Fruit fly (Drosophila melanogaster) whole organism, wandering third instar larva: ENCODE data around the gene Hsc70-1.
A peak's percentile ranks its signal among the peaks of the same experiment; 100 is the strongest.

ENCODE experiments used
- Abd-B ChIP-seq: fragments of >200 bp; optimal IDR thresholded peaks from 2 replicates; lab custom pipeline; 2017; ENCODE audit warnings: missing biosample characterization, missing genetic modification characterization
- CG32264 ChIP-seq: fragments of 200-800 bp; sonication (Bioruptor generic); optimal IDR thresholded peaks from 2 replicates; lab custom pipeline; 2016; ENCODE audit warnings: missing biosample characterization, missing genetic modification characterization
- CG9705 ChIP-seq: fragments of 200-800 bp; sonication (Bioruptor generic); optimal IDR thresholded peaks from 2 replicates; lab custom pipeline; 2018; ENCODE audit warnings: missing biosample characterization, mild to moderate bottlenecking, missing genetic modification characterization
- CrebA ChIP-seq: fragments of 200-800 bp; sonication (Bioruptor generic); optimal IDR thresholded peaks from 2 replicates; lab custom pipeline; 2016; ENCODE audit warnings: missing biosample characterization, mild to moderate bottlenecking, missing genetic modification characterization, borderline replicate concordance
- Dfd ChIP-seq: fragments of >200 bp; optimal IDR thresholded peaks from 2 replicates; lab custom pipeline; 2017; ENCODE audit warnings: missing biosample characterization, missing genetic modification characterization
- Dif ChIP-seq: fragments of 200-275, 200-300 bp; sonication (Bioruptor generic); optimal IDR thresholded peaks from 2 replicates; lab custom pipeline; 2018; ENCODE audit warnings: missing biosample characterization, missing genetic modification characterization; ENCODE audit not compliant: partially characterized antibody
- GATAd ChIP-seq: sonication (Bioruptor generic); optimal IDR thresholded peaks from 2 replicates; lab custom pipeline; 2016; ENCODE audit warnings: missing biosample characterization, missing genetic modification characterization
- HLH106 ChIP-seq: fragments of 200-800 bp; optimal IDR thresholded peaks from 3 replicates; lab custom pipeline; 2019; ENCODE audit warnings: missing biosample characterization, mild to moderate bottlenecking, missing genetic modification characterization, moderate library complexity
- Hnf4 ChIP-seq: fragments of 200-800 bp; sonication (Bioruptor generic); optimal IDR thresholded peaks from 2 replicates; lab custom pipeline; 2016; ENCODE audit warnings: missing biosample characterization, mild to moderate bottlenecking, missing genetic modification characterization
- Hr78 ChIP-seq: fragments of >200 bp; optimal IDR thresholded peaks from 2 replicates; lab custom pipeline; 2017; ENCODE audit warnings: missing biosample characterization, missing genetic modification characterization
- Hr83 ChIP-seq: fragments of 200-300 bp; sonication (Bioruptor generic); optimal IDR thresholded peaks from 2 replicates; lab custom pipeline; 2016; ENCODE audit warnings: missing biosample characterization, mild to moderate bottlenecking, missing genetic modification characterization, moderate library complexity; ENCODE audit not compliant: poor library complexity, severe bottlenecking
- Jra ChIP-seq: sonication (Bioruptor generic); optimal IDR thresholded peaks from 2 replicates; lab custom pipeline; 2016; ENCODE audit warnings: missing biosample characterization, missing genetic modification characterization
- Mio ChIP-seq: sonication (Bioruptor generic); optimal IDR thresholded peaks from 2 replicates; lab custom pipeline; 2016; ENCODE audit warnings: missing biosample characterization, missing genetic modification characterization
- Myc ChIP-seq: fragments of >200 bp; optimal IDR thresholded peaks from 2 replicates; lab custom pipeline; 2017
- N ChIP-seq: fragments of >200 bp; optimal IDR thresholded peaks from 2 replicates; lab custom pipeline; 2018; ENCODE audit warnings: missing biosample characterization, missing external identifiers, missing genetic modification characterization
- OdsH ChIP-seq: fragments of 200-800 bp; sonication (Bioruptor generic); optimal IDR thresholded peaks from 2 replicates; lab custom pipeline; 2016; ENCODE audit warnings: missing biosample characterization, mild to moderate bottlenecking, missing genetic modification characterization
- Rel ChIP-seq, 2 experiments: fragments of 200-800 bp; sonication (Bioruptor generic) in 1 of 2; optimal IDR thresholded peaks; 2 replicates in 1 of 2; 3 replicates in 1 of 2; lab custom pipeline; 2016 to 2019; ENCODE audit warnings: mild to moderate bottlenecking in 2 of 2, missing biosample characterization in 2 of 2, missing genetic modification characterization in 2 of 2, moderate library complexity in 1 of 2
- Sp1 ChIP-seq: fragments of 200-800 bp; sonication (Bioruptor generic); optimal IDR thresholded peaks from 3 replicates; lab custom pipeline; 2019; ENCODE audit warnings: missing biosample characterization, mild to moderate bottlenecking, missing genetic modification characterization, moderate library complexity
- Vsx2 ChIP-seq: fragments of 200-300, 225-300 bp; sonication (Bioruptor generic); optimal IDR thresholded peaks from 2 replicates; lab custom pipeline; 2018; ENCODE audit warnings: missing biosample characterization, missing genetic modification characterization; ENCODE audit not compliant: partially characterized antibody
- br ChIP-seq: fragments of 200-800 bp; sonication (Bioruptor generic); optimal IDR thresholded peaks from 2 replicates; lab custom pipeline; 2016; ENCODE audit warnings: missing biosample characterization, missing genetic modification characterization
- brk ChIP-seq: fragments of 200-800 bp; sonication (Bioruptor generic); optimal IDR thresholded peaks from 2 replicates; lab custom pipeline; 2016; ENCODE audit warnings: missing biosample characterization, mild to moderate bottlenecking, missing genetic modification characterization
- dl ChIP-seq, 2 experiments: fragments of 175-275, 200-275 bp in 1 of 2; fragments of 200-275 bp in 1 of 2; sonication (Bioruptor generic); optimal IDR thresholded peaks; lab custom pipeline; 2018; ENCODE audit warnings: mild to moderate bottlenecking in 2 of 2, missing biosample characterization in 2 of 2, missing genetic modification characterization in 2 of 2, moderate library complexity in 2 of 2; ENCODE audit not compliant: partially characterized antibody in 2 of 2, insufficient read depth in 1 of 2
- dmrt93B ChIP-seq: fragments of 200-800 bp; sonication (Bioruptor generic); optimal IDR thresholded peaks from 2 replicates; lab custom pipeline; 2018; ENCODE audit warnings: missing biosample characterization, mild to moderate bottlenecking, missing genetic modification characterization
- dsf ChIP-seq: sonication (Bioruptor generic); optimal IDR thresholded peaks from 2 replicates; lab custom pipeline; 2016; ENCODE audit warnings: missing biosample characterization, missing genetic modification characterization, borderline replicate concordance
- ey ChIP-seq: fragments of 200-800 bp; sonication (Bioruptor generic); optimal IDR thresholded peaks from 2 replicates; lab custom pipeline; 2016; ENCODE audit warnings: missing biosample characterization, missing genetic modification characterization
- foxo ChIP-seq, 2 experiments: fragments of 200-800 bp; sonication (Bioruptor generic); optimal IDR thresholded peaks; 2 replicates in 1 of 2; 3 replicates in 1 of 2; lab custom pipeline; 2016 to 2017; ENCODE audit warnings: missing biosample characterization in 2 of 2, missing genetic modification characterization in 2 of 2
- fru ChIP-seq: fragments of 200-800 bp; sonication (Bioruptor generic); optimal IDR thresholded peaks from 3 replicates; lab custom pipeline; 2016; ENCODE audit warnings: missing biosample characterization, mild to moderate bottlenecking, missing genetic modification characterization
- h ChIP-seq: fragments of 200-800 bp; sonication (Bioruptor generic); optimal IDR thresholded peaks from 3 replicates; lab custom pipeline; 2016; ENCODE audit warnings: missing biosample characterization, mild to moderate bottlenecking, missing genetic modification characterization
- jim ChIP-seq: fragments of 175-275, 200-325 bp; sonication (Bioruptor generic); optimal IDR thresholded peaks from 2 replicates; lab custom pipeline; 2016; ENCODE audit warnings: missing biosample characterization, mild to moderate bottlenecking, missing genetic modification characterization
- lola ChIP-seq: fragments of >200 bp; optimal IDR thresholded peaks from 2 replicates; lab custom pipeline; 2017; ENCODE audit warnings: missing biosample characterization, missing genetic modification characterization
- pan ChIP-seq: fragments of >200 bp; optimal IDR thresholded peaks from 2 replicates; lab custom pipeline; 2017
- psq ChIP-seq: fragments of 200-800 bp; sonication (Bioruptor generic); optimal IDR thresholded peaks from 3 replicates; lab custom pipeline; 2017; ENCODE audit warnings: missing biosample characterization, mild to moderate bottlenecking, missing genetic modification characterization, moderate library complexity
- rgr ChIP-seq: fragments of 200-800 bp; sonication (Bioruptor generic); optimal IDR thresholded peaks from 3 replicates; lab custom pipeline; 2016; ENCODE audit warnings: missing biosample characterization, mild to moderate bottlenecking, missing genetic modification characterization
- sage ChIP-seq: fragments of 200-800 bp; sonication (Bioruptor generic); optimal IDR thresholded peaks from 2 replicates; lab custom pipeline; 2016; ENCODE audit warnings: missing biosample characterization, mild to moderate bottlenecking, missing genetic modification characterization
- sv ChIP-seq: fragments of 200-800 bp; sonication (Bioruptor generic); optimal IDR thresholded peaks from 3 replicates; lab custom pipeline; 2016; ENCODE audit warnings: missing biosample characterization, missing genetic modification characterization
- tai ChIP-seq: sonication (Bioruptor generic); optimal IDR thresholded peaks from 2 replicates; lab custom pipeline; 2016; ENCODE audit warnings: missing biosample characterization, missing genetic modification characterization
- usp ChIP-seq: fragments of >200 bp; optimal IDR thresholded peaks from 2 replicates; lab custom pipeline; 2017; ENCODE audit warnings: missing biosample characterization, missing genetic modification characterization
- woc ChIP-seq: sonication (Bioruptor generic); optimal IDR thresholded peaks from 2 replicates; lab custom pipeline; 2016; ENCODE audit warnings: missing biosample characterization, mild to moderate bottlenecking, missing genetic modification characterization

The Hsc70-1 gene

DNA sequence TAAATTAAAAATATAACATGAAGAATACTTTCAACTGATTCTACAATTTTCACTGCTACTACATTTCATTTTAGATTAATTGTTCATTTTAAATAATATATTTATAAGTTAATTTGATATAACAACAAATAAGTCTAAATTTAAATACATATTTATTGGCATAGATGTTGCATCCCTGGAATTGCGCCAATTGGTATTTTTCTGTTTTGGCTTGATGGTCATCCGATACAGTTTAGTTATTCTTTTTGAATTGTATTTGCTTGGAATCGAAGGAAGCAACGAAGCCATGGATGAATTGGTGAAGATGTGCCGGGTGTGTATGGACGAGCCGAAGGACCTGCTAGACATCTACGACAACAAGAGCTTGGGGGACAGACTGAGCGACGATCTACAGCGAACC, 23.1 kb downstream of the Hsc70-1 start, which contains the start of gene CG17361:
Gene CG17361, plus strand, starts transcription at position 200 of the 400 bp plus-strand sequence.
- TF ChIP-seq CG9705 (GFP tag; lab: Kevin White, UChicago) = no peak
- no peak for TF ChIP-seq CG32264
- TF ChIP-seq Hr83 (GFP tag; lab: Kevin White, UChicago) = no peak
- peak; percentile 23 for TF ChIP-seq HLH106 (tag; lab: Kevin White, UChicago)
- TF ChIP-seq, all 38 proteins: peak for 1

DNA sequence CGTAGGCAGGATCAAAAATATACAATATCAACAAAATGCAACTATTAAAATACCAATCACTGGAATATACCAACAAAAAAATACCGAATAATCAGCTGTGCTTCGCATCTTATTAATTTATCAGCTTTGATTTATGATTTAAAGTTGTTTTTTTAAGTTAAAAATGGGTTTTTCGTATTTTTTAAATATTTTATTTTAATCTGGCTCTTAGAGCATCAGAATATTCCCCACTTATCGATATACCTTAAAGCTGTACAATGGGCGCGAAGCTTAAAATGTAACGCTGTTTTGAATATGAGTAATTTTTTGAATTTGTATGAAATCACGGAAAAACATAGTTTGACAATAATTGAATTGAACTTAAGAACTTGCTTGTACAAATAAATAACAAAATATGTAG, 25.3 kb downstream of the Hsc70-1 start, which contains the start of gene CG17359:
Gene CG17359, minus strand, starts transcription at position 48 of the 400 bp plus-strand sequence.
- TF ChIP-seq dmrt93B (no peak), brk (GFP tag; lab: Kevin White, UChicago) (no peak), sage (no peak), usp (no peak), dsf (no peak), fru (GFP tag; lab: Kevin White, UChicago) (no peak), h (GFP tag; lab: Kevin White, UChicago) (no peak), CG32264 (no peak), dl (GFP tag; optimal IDR thresholded peaks at IDR 0.05; lab: Kevin White, UChicago; ENCODE audit: insufficient read depth in 1 of 2, partially characterized antibody in 2 of 2) (no peak), ey (GFP tag; lab: Kevin White, UChicago) (no peak), foxo (GFP tag; optimal IDR thresholded peaks at IDR 0.05; lab: Kevin White, UChicago) (no peak)

DNA sequence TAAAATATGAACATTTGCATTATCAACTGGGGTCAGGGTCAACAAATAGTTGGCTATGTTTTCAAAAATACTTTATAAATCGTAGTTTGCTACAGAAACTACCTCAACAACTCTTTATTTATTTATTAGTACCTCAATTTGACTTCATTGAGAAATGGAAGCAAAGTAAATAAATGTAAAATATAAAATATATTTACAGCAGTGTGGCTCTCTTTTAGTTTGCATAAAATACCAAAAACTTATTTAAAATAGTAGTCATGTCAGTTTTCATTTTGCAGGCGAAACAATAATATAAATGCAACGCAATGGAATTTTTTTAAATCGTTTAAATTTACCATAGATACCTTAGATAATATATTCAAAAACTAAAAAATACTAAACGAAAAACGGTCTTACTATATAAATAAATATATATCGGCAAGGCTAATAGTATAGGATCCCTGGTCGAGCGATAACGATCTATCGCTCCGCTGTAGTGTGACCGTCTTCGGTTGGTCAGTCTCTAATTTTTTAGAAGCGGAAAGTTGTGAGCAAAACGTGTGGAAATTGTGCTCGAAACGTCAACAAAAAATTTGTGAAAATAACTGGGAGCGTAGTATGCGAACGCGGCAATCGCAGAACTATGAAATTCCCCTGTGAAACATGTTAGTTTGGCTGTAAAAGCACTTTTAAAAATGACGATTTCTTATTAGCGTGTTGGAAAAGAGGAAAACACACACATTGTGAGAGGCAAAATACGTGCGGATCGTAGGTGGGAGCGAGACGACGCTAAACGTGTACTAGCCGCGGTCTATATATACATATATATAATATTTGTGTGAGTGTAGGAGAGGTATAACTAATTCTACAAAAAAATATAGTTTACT, 28.0 kb downstream of the Hsc70-1 start, which contains the start of the genes Nprl3 and upSET:
Gene Nprl3, minus strand, starts transcription at position 223 of the 866 bp plus-strand sequence.
Gene upSET, plus strand, starts transcription at position 470 of the 866 bp plus-strand sequence.
- TF ChIP-seq br (GFP tag; lab: Kevin White, UChicago) (no peak), pan (no peak), Abd-B (GFP tag; lab: Kevin White, UChicago) (no peak), N (GFP tag; lab: Kevin White, UChicago) (no peak), brk (GFP tag; lab: Kevin White, UChicago) (peak; percentile 38), Dif (GFP tag; lab: Kevin White, UChicago) (no peak), CG32264 (no peak), dsf (peak; percentile 32), HLH106 (tag; lab: Kevin White, UChicago) (peak; percentile 14), Mio (GFP tag; lab: Kevin White, UChicago) (no peak), dl (GFP tag; optimal IDR thresholded peaks at IDR 0.05; lab: Kevin White, UChicago; ENCODE audit: insufficient read depth in 1 of 2, partially characterized antibody in 2 of 2) (no peak), sage (no peak), sv (GFP tag; lab: Kevin White, UChicago) (peak; percentile 44), ey (GFP tag; lab: Kevin White, UChicago) (no peak), woc (GFP tag; lab: Kevin White, UChicago) (peak; percentile 23), lola (GFP tag; lab: Kevin White, UChicago) (no peak), psq (GFP tag; lab: Kevin White, UChicago) (no peak), fru (GFP tag; lab: Kevin White, UChicago) (no peak), Hr83 (GFP tag; lab: Kevin White, UChicago) (no peak), jim (GFP tag; lab: Kevin White, UChicago) (no peak), Dfd (GFP tag; lab: Kevin White, UChicago) (no peak), CrebA (GFP tag; lab: Kevin White, UChicago) (no peak), GATAd (GFP tag; lab: Kevin White, UChicago) (no peak), dmrt93B (no peak), Rel (GFP tag; optimal IDR thresholded peaks at IDR 0.05; lab: Kevin White, UChicago) (no peak), Rel (tag; optimal IDR thresholded peaks at IDR 0.05; lab: Kevin White, UChicago) (peak; percentile 89), foxo (GFP tag; optimal IDR thresholded peaks at IDR 0.05; lab: Kevin White, UChicago) (no peak), Jra (GFP tag; lab: Kevin White, UChicago) (no peak), h (GFP tag; lab: Kevin White, UChicago) (no peak), usp (no peak), Myc (lab: Kevin White, UChicago) (no peak), Hr78 (GFP tag; lab: Kevin White, UChicago) (no peak), rgr (GFP tag; lab: Kevin White, UChicago) (peak; percentile 17), Vsx2 (GFP tag; lab: Kevin White, UChicago) (no peak), CG9705 (GFP tag; lab: Kevin White, UChicago) (no peak), tai (GFP tag; lab: Kevin White, UChicago) (no peak), OdsH (GFP tag; lab: Kevin White, UChicago) (no peak), Hnf4 (GFP tag; lab: Kevin White, UChicago) (no peak), Sp1 (GFP tag; lab: Kevin White, UChicago) (peak; percentile 14)
